Fruit fly (Drosophila melanogaster) whole organism, embryonic: Measurements from ENCODE around the gene Appl.

Experiments used
- Adf1 ChIP-seq: fragments of 200-800 bp; sonication (Bioruptor generic); IDR thresholded peaks from 2 replicates; pipeline ENCODE4 v1.3.6; 2022; ENCODE audit warnings: missing biosample characterization, missing genetic modification characterization
- Bgb ChIP-seq: fragments of 200-800 bp; sonication (Bioruptor generic); IDR thresholded peaks from 2 replicates; pipeline ENCODE4 v1.3.6; 2022; ENCODE audit warnings: missing biosample characterization, missing genetic modification characterization; ENCODE audit not compliant: partially characterized antibody
- CG10543 ChIP-seq: fragments of 200-800 bp; sonication (Bioruptor generic); optimal IDR thresholded peaks from 3 replicates; lab custom pipeline; 2017; ENCODE audit warnings: missing biosample characterization, mild to moderate bottlenecking, missing genetic modification characterization, moderate library complexity
- CG10979 ChIP-seq: fragments of 200-800 bp; sonication (Bioruptor generic); optimal IDR thresholded peaks from 2 replicates; lab custom pipeline; 2018; ENCODE audit warnings: missing biosample characterization, mild to moderate bottlenecking, missing genetic modification characterization, moderate library complexity
- CG11247 ChIP-seq: fragments of 200-800 bp; sonication (Bioruptor generic); IDR thresholded peaks from 2 replicates; pipeline ENCODE4 v1.3.6; 2022; ENCODE audit warnings: missing biosample characterization, missing genetic modification characterization
- CG11723 ChIP-seq: fragments of 200-800 bp; sonication (Bioruptor generic); optimal IDR thresholded peaks from 2 replicates; lab custom pipeline; 2017; ENCODE audit warnings: missing biosample characterization, mild to moderate bottlenecking, missing genetic modification characterization
- CG12071 ChIP-seq: fragments of 200-800 bp; sonication (Bioruptor generic); optimal IDR thresholded peaks from 3 replicates; lab custom pipeline; 2018; ENCODE audit warnings: missing biosample characterization, mild to moderate bottlenecking, missing genetic modification characterization
- CG13775 ChIP-seq: fragments of 200-800 bp; sonication (Bioruptor generic); optimal IDR thresholded peaks from 3 replicates; lab custom pipeline; 2017; ENCODE audit warnings: missing biosample characterization, mild to moderate bottlenecking, missing genetic modification characterization
- CG13894 ChIP-seq: fragments of 200-800 bp; sonication (Bioruptor generic); optimal IDR thresholded peaks from 3 replicates; lab custom pipeline; 2018; ENCODE audit warnings: missing biosample characterization, mild to moderate bottlenecking, missing genetic modification characterization, moderate library complexity
- CG14860 ChIP-seq: fragments of 200-800 bp; sonication (Bioruptor generic); IDR thresholded peaks from 3 replicates; pipeline ENCODE4 v1.3.6; 2022; ENCODE audit warnings: missing biosample characterization, missing genetic modification characterization; ENCODE audit not compliant: partially characterized antibody
- CG15073 ChIP-seq: fragments of 200-800 bp; sonication (Bioruptor generic); optimal IDR thresholded peaks from 2 replicates; lab custom pipeline; 2016; ENCODE audit warnings: missing biosample characterization, missing genetic modification characterization
- CG15514 ChIP-seq: fragments of 200-800 bp; sonication (Bioruptor generic); optimal IDR thresholded peaks from 3 replicates; lab custom pipeline; 2017; ENCODE audit warnings: missing biosample characterization, missing genetic modification characterization, mild to moderate bottlenecking, moderate library complexity, missing genetic modification reagents
- CG16815 ChIP-seq: fragments of 200-800 bp; sonication (Bioruptor generic); optimal IDR thresholded peaks from 3 replicates; lab custom pipeline; 2017; ENCODE audit warnings: missing biosample characterization, mild to moderate bottlenecking, missing genetic modification characterization
- CG17359 ChIP-seq: fragments of 200-800 bp; sonication (Bioruptor generic); optimal IDR thresholded peaks from 3 replicates; lab custom pipeline; 2018; ENCODE audit warnings: missing biosample characterization, mild to moderate bottlenecking, missing genetic modification characterization, moderate library complexity
- CG1832 ChIP-seq: fragments of 200-800 bp; sonication (Bioruptor generic); optimal IDR thresholded peaks from 2 replicates; lab custom pipeline; 2017; ENCODE audit warnings: missing biosample characterization, mild to moderate bottlenecking, missing genetic modification characterization, inconsistent platforms
- CG2875 ChIP-seq: fragments of 200-800 bp; sonication (Bioruptor generic); optimal IDR thresholded peaks from 2 replicates; lab custom pipeline; 2017; ENCODE audit warnings: missing biosample characterization, mild to moderate bottlenecking, missing genetic modification characterization, missing genetic modification reagents
- CG3281 ChIP-seq: fragments of 200-800 bp; sonication (Bioruptor generic); optimal IDR thresholded peaks from 3 replicates; lab custom pipeline; 2017; ENCODE audit warnings: missing biosample characterization, mild to moderate bottlenecking, missing genetic modification characterization
- CG6272 ChIP-seq: fragments of 200-800 bp; sonication (Bioruptor generic); IDR thresholded peaks from 2 replicates; pipeline ENCODE4 v1.3.6; 2022; ENCODE audit warnings: missing biosample characterization, missing genetic modification characterization
- CG6791 ChIP-seq: fragments of 200-800 bp; sonication (Bioruptor generic); IDR thresholded peaks from 3 replicates; pipeline ENCODE4 v1.3.6; 2022; ENCODE audit warnings: missing biosample characterization, missing genetic modification characterization; ENCODE audit not compliant: partially characterized antibody
- CG8290 ChIP-seq, 3 experiments: fragments of 200-800 bp; sonication (Bioruptor generic); optimal IDR thresholded peaks; 2 replicates each; lab custom pipeline; 2016 to 2019; ENCODE audit warnings: missing biosample characterization in 3 of 3, missing genetic modification characterization in 3 of 3, mild to moderate bottlenecking in 2 of 3, moderate library complexity in 1 of 3
- CTCF ChIP-seq: fragments of 200-800 bp; sonication (Bioruptor generic); optimal IDR thresholded peaks from 2 replicates; lab custom pipeline; 2017; ENCODE audit warnings: missing biosample characterization, mild to moderate bottlenecking, missing genetic modification characterization, moderate library complexity
- Deaf1 ChIP-seq: fragments of 200-800 bp; optimal IDR thresholded peaks from 3 replicates; lab custom pipeline; 2019; ENCODE audit warnings: missing biosample characterization, mild to moderate bottlenecking, missing genetic modification characterization, moderate library complexity
- Med ChIP-seq: fragments of 200-800 bp; sonication (Bioruptor generic); peaks from one replicate; lab custom pipeline; 2016; ENCODE audit warnings: missing biosample characterization, missing genetic modification characterization, mild to moderate bottlenecking, inconsistent platforms, moderate library complexity
- Nf-YC ChIP-seq: fragments of 200-800 bp; optimal IDR thresholded peaks from 3 replicates; lab custom pipeline; 2019; ENCODE audit warnings: missing biosample characterization, mild to moderate bottlenecking, missing genetic modification characterization, moderate library complexity
- Oaz ChIP-seq: fragments of 200-800 bp; sonication (Bioruptor generic); IDR thresholded peaks from 2 replicates; pipeline ENCODE4 v1.3.6; 2022; ENCODE audit warnings: missing biosample characterization, missing genetic modification characterization
- Scr ChIP-seq: fragments of 200-800 bp; sonication (Bioruptor generic); IDR thresholded peaks from 2 replicates; pipeline ENCODE4 v1.3.6; 2022; ENCODE audit warnings: missing biosample characterization, missing genetic modification characterization; ENCODE audit not compliant: partially characterized antibody
- Taf1 ChIP-seq: fragments of 200-800 bp; sonication (Bioruptor generic); IDR thresholded peaks from 2 replicates; pipeline ENCODE4 v1.3.6; 2022; ENCODE audit warnings: missing biosample characterization, missing genetic modification characterization
- Tbp ChIP-seq: fragments of >200 bp; optimal IDR thresholded peaks from 2 replicates; lab custom pipeline; 2018; ENCODE audit warnings: missing biosample characterization, missing genetic modification characterization
- bbx ChIP-seq: fragments of 200-800 bp; sonication (Bioruptor generic); IDR thresholded peaks from 2 replicates; pipeline ENCODE4 v1.3.6; 2022; ENCODE audit warnings: missing biosample characterization, missing genetic modification characterization; ENCODE audit not compliant: partially characterized antibody
- bigmax ChIP-seq: fragments of 200-800 bp; sonication (Bioruptor generic); optimal IDR thresholded peaks from 2 replicates; lab custom pipeline; 2018; ENCODE audit warnings: missing biosample characterization, mild to moderate bottlenecking, missing genetic modification characterization
- danr ChIP-seq: fragments of 200-800 bp; sonication (Bioruptor generic); IDR thresholded peaks from 2 replicates; pipeline ENCODE4 v1.3.6; 2022; ENCODE audit warnings: missing biosample characterization, missing genetic modification characterization
- ewg ChIP-seq: fragments of 200-800 bp; sonication (Bioruptor generic); optimal IDR thresholded peaks from 3 replicates; lab custom pipeline; 2017; ENCODE audit warnings: mild to moderate bottlenecking, missing biosample characterization, missing genetic modification reagents, missing genetic modification characterization
- grn ChIP-seq: fragments of 200-800 bp; sonication (Bioruptor generic); optimal IDR thresholded peaks from 3 replicates; lab custom pipeline; 2017; ENCODE audit warnings: missing biosample characterization, missing genetic modification characterization
- h ChIP-seq: fragments of >200 bp; optimal IDR thresholded peaks from 2 replicates; lab custom pipeline; 2017
- insv ChIP-seq, 2 experiments: fragments of 200-800 bp; sonication (Bioruptor generic); optimal IDR thresholded peaks; 3 replicates each; lab custom pipeline; 2016 to 2018; ENCODE audit warnings: missing biosample characterization in 2 of 2, missing genetic modification characterization in 2 of 2
- kah ChIP-seq: fragments of 200-800 bp; sonication (Bioruptor generic); optimal IDR thresholded peaks from 2 replicates; lab custom pipeline; 2018; ENCODE audit warnings: missing biosample characterization, mild to moderate bottlenecking, missing genetic modification characterization
- knrl ChIP-seq: fragments of 200-800 bp; sonication (Bioruptor generic); IDR thresholded peaks from 3 replicates; pipeline ENCODE4 v1.3.6; 2022; ENCODE audit warnings: missing biosample characterization, missing genetic modification characterization; ENCODE audit not compliant: partially characterized antibody
- luna ChIP-seq: fragments of 200-800 bp; sonication (Bioruptor generic); optimal IDR thresholded peaks from 2 replicates; lab custom pipeline; 2016; ENCODE audit warnings: missing biosample characterization, missing genetic modification characterization
- nerfin-1 ChIP-seq: fragments of 200-800 bp; sonication (Bioruptor generic); optimal IDR thresholded peaks from 3 replicates; lab custom pipeline; 2019; ENCODE audit warnings: missing biosample characterization, mild to moderate bottlenecking, missing genetic modification characterization, moderate library complexity
- nerfin-2 ChIP-seq: fragments of 200-800 bp; sonication (Bioruptor generic); IDR thresholded peaks from 2 replicates; pipeline ENCODE4 v1.3.6; 2022; ENCODE audit warnings: missing biosample characterization, missing genetic modification characterization; ENCODE audit not compliant: partially characterized antibody
- p53 ChIP-seq: fragments of 200-800 bp; sonication (Bioruptor generic); optimal IDR thresholded peaks from 2 replicates; lab custom pipeline; 2016; ENCODE audit warnings: missing biosample characterization, missing genetic modification characterization
- pros ChIP-seq: fragments of 200-800 bp; sonication (Bioruptor generic); optimal IDR thresholded peaks from 3 replicates; lab custom pipeline; 2019; ENCODE audit warnings: missing biosample characterization, mild to moderate bottlenecking, missing genetic modification characterization, moderate library complexity
- psq ChIP-seq: fragments of 200-800 bp; sonication (Bioruptor generic); optimal IDR thresholded peaks from 2 replicates; lab custom pipeline; 2017; ENCODE audit warnings: missing biosample characterization, missing genetic modification characterization
- pzg ChIP-seq: fragments of 200-800 bp; sonication (Bioruptor generic); optimal IDR thresholded peaks from 3 replicates; lab custom pipeline; 2018; ENCODE audit warnings: missing biosample characterization, mild to moderate bottlenecking, missing genetic modification characterization, moderate library complexity
- stwl ChIP-seq: fragments of 200-800 bp; sonication (Bioruptor generic); optimal IDR thresholded peaks from 3 replicates; lab custom pipeline; 2018; ENCODE audit warnings: missing biosample characterization, mild to moderate bottlenecking, missing genetic modification characterization, moderate library complexity
- tna ChIP-seq: fragments of 200-800 bp; sonication (Bioruptor generic); IDR thresholded peaks from 2 replicates; pipeline ENCODE4 v1.3.6; 2022; ENCODE audit warnings: missing biosample characterization, missing genetic modification characterization; ENCODE audit not compliant: partially characterized antibody
- trem ChIP-seq: fragments of 200-800 bp; optimal IDR thresholded peaks from 3 replicates; lab custom pipeline; 2019; ENCODE audit warnings: missing biosample characterization, mild to moderate bottlenecking, missing genetic modification characterization, moderate library complexity
- tup ChIP-seq: fragments of 200-800 bp; sonication (Bioruptor generic); optimal IDR thresholded peaks from 2 replicates; lab custom pipeline; 2016; ENCODE audit warnings: missing biosample characterization, mild to moderate bottlenecking, missing genetic modification characterization, moderate library complexity
- vvl ChIP-seq: fragments of 200-800 bp; sonication (Bioruptor generic); IDR thresholded peaks from 2 replicates; pipeline ENCODE4 v1.3.6; 2022; ENCODE audit warnings: missing biosample characterization, missing genetic modification characterization

Gene Appl

dm6 chrX:520215-520861, 10.0 kb upstream of the Appl start (continued):
- TF ChIP-seq trem (tag; lab: Kevin White, UChicago) (no peak), CG17359 (no peak), h (no peak), Tbp (GFP tag; lab: Kevin White, UChicago) (no peak), pzg (GFP tag; lab: Kevin White, UChicago) (no peak), tna (GFP tag; lab: Robert Waterston, UW) (no peak), insv (GFP tag; optimal IDR thresholded peaks at IDR 0.05; lab: Kevin White, UChicago) (no peak), CG10979 (no peak), CG11247 (GFP tag; lab: Robert Waterston, UW) (no peak), vvl (GFP tag; lab: Robert Waterston, UW) (peak; percentile 24; the same call in 1 of the 2 replicates), danr (GFP tag; lab: Robert Waterston, UW) (no peak), CG6272 (GFP tag; lab: Robert Waterston, UW) (no peak), CG15514 (GFP tag; lab: Kevin White, UChicago) (peak; percentile 21), CG3281 (no peak), p53 (GFP tag; lab: Kevin White, UChicago) (no peak), CG13775 (GFP tag; lab: Kevin White, UChicago) (no peak), psq (GFP tag; lab: Kevin White, UChicago) (no peak), Nf-YC (tag; lab: Kevin White, UChicago) (peak; percentile 82), luna (GFP tag; lab: Kevin White, UChicago) (no peak), ewg (peak; percentile 41), tup (GFP tag; lab: Kevin White, UChicago) (no peak), pros (GFP tag; lab: Kevin White, UChicago) (peak; percentile 100), CG11723 (GFP tag; lab: Kevin White, UChicago) (no peak), Oaz (no peak), bigmax (GFP tag; lab: Kevin White, UChicago) (no peak), CG1832 (GFP tag; lab: Kevin White, UChicago) (peak; percentile 65), CG2875 (GFP tag; lab: Kevin White, UChicago) (no peak), CG15073 (no peak), Adf1 (GFP tag; lab: Robert Waterston, UW) (peak; percentile 13; the same call in 1 of the 2 replicates), nerfin-1 (tag; lab: Kevin White, UChicago) (peak; percentile 89), CTCF (no peak), CG16815 (GFP tag; lab: Kevin White, UChicago) (no peak), Deaf1 (tag; lab: Kevin White, UChicago) (peak; percentile 78), kah (no peak)

dm6 chrX:521683-522082, 8.6 kb upstream of the Appl start:
- TF ChIP-seq CG13894 (tag; lab: Kevin White, UChicago): peak; percentile 2
- TF ChIP-seq nerfin-2 (GFP tag; lab: Robert Waterston, UW): no peak; the same call in 1 of the 2 replicates
- TF ChIP-seq stwl (tag; lab: Kevin White, UChicago): peak; percentile 14
- TF ChIP-seq CG6791: 0 out of 3 replicates have a peak, but pooled peaks have one; percentile 23
- peak; percentile 36; the same call in 1 of the 2 replicates for TF ChIP-seq tna (GFP tag; lab: Robert Waterston, UW)
- TF ChIP-seq Bgb (GFP tag; lab: Robert Waterston, UW): peak; percentile 29; the same call in 1 of the 2 replicates
- TF ChIP-seq Scr (GFP tag; lab: Robert Waterston, UW): peak; percentile 52
- peak; percentile 61 for TF ChIP-seq Med
- peak; percentile 38; the same call in 1 of the 2 replicates for TF ChIP-seq bbx
- TF ChIP-seq Taf1 (GFP tag; lab: Robert Waterston, UW): no peak
- peak; percentile 44 for TF ChIP-seq grn (GFP tag; lab: Kevin White, UChicago)
- peak; percentile 7 for TF ChIP-seq CG12071
- peak; percentile 11 for TF ChIP-seq CG10543 (GFP tag; lab: Kevin White, UChicago)
- 0 out of 3 replicates have a peak, but pooled peaks have one; percentile 41 for TF ChIP-seq CG14860 (GFP tag; lab: Robert Waterston, UW)
- no peak for TF ChIP-seq CG8290 (GFP tag; optimal IDR thresholded peaks at IDR 0.05; lab: Kevin White, UChicago)
- peak in 1 of 2 experiments; percentile 14 for TF ChIP-seq CG8290 (tag; optimal IDR thresholded peaks at IDR 0.05; lab: Kevin White, UChicago)
- TF ChIP-seq knrl: peak; percentile 26; the same call in 1 of the 3 replicates
